Worm (Caenorhabditis elegans) whole organism, young adult: ENCODE data around the gene W03F9.9.

Experiments
- B0336.3 ChIP-seq: fragments of 200-800 bp; sonication (Bioruptor generic); IDR thresholded peaks from 2 replicates; pipeline ENCODE4 v1.3.6; 2022; ENCODE audit warnings: missing genetic modification characterization, missing compliant biosample characterization
- Y56A3A.18 ChIP-seq: fragments of 200-800 bp; sonication (Bioruptor generic); IDR thresholded peaks from 2 replicates; pipeline ENCODE4 v1.3.6; 2022; ENCODE audit warnings: missing genetic modification reagents, missing genetic modification characterization, missing compliant biosample characterization
- attf-3 ChIP-seq: fragments of 200-800 bp; sonication (Bioruptor generic); conservative IDR thresholded peaks from 2 replicates; pipeline ENCODE4 v1.3.6; 2022; ENCODE audit warnings: missing genetic modification reagents, missing genetic modification characterization, missing compliant biosample characterization
- ets-4 ChIP-seq: fragments of 200-800 bp; sonication (Bioruptor generic); optimal IDR thresholded peaks from 2 replicates; lab custom pipeline; 2018; ENCODE audit warnings: mild to moderate bottlenecking, missing genetic modification characterization, missing compliant biosample characterization
- let-607 ChIP-seq, 2 experiments: fragments of 200-800 bp in 1 of 2; sonication (Bioruptor generic) in 1 of 2; sonication (generic microtip) in 1 of 2; optimal IDR thresholded peaks; 2 replicates each; lab custom pipeline; 2016 to 2018; ENCODE audit warnings: mild to moderate bottlenecking in 2 of 2, missing compliant biosample characterization in 2 of 2, missing genetic modification characterization in 2 of 2, moderate library complexity in 2 of 2, missing genotype in 1 of 2
- lin-40 ChIP-seq: sonication (generic microtip); optimal IDR thresholded peaks from 2 replicates; lab custom pipeline; 2016; ENCODE audit warnings: missing genetic modification characterization, mild to moderate bottlenecking, missing compliant biosample characterization, missing genotype, missing genetic modification reagents
- lsy-27 ChIP-seq: sonication (generic microtip); optimal IDR thresholded peaks from 2 replicates; lab custom pipeline; 2017; ENCODE audit warnings: missing genetic modification characterization, mild to moderate bottlenecking, missing compliant biosample characterization, antibody characterized with exemption, missing genotype, borderline replicate concordance; ENCODE audit not compliant: insufficient read depth
- madf-3 ChIP-seq: fragments of 200-800 bp; sonication (Bioruptor generic); IDR thresholded peaks from 2 replicates; pipeline ENCODE4 v1.3.6; 2022; ENCODE audit warnings: missing genetic modification reagents, missing genetic modification characterization, missing compliant biosample characterization
- nhr-179 ChIP-seq: sonication (generic microtip); optimal IDR thresholded peaks from 2 replicates; lab custom pipeline; 2016; ENCODE audit warnings: mild to moderate bottlenecking, missing genetic modification characterization, missing compliant biosample characterization
- pbrm-1 ChIP-seq: fragments of 200-800 bp; sonication (Bioruptor generic); IDR thresholded peaks from 2 replicates; pipeline ENCODE4 v1.3.6; 2022; ENCODE audit warnings: missing genetic modification reagents, missing genetic modification characterization, missing compliant biosample characterization
- unc-130 ChIP-seq: sonication (generic microtip); optimal IDR thresholded peaks from 2 replicates; lab custom pipeline; 2016; ENCODE audit warnings: missing genetic modification reagents, missing genetic modification characterization, missing compliant biosample characterization
- ztf-18 ChIP-seq: sonication (generic microtip); optimal IDR thresholded peaks from 2 replicates; lab custom pipeline; 2016; ENCODE audit warnings: missing genotype, mild to moderate bottlenecking, missing genetic modification characterization, missing compliant biosample characterization

DNA sequence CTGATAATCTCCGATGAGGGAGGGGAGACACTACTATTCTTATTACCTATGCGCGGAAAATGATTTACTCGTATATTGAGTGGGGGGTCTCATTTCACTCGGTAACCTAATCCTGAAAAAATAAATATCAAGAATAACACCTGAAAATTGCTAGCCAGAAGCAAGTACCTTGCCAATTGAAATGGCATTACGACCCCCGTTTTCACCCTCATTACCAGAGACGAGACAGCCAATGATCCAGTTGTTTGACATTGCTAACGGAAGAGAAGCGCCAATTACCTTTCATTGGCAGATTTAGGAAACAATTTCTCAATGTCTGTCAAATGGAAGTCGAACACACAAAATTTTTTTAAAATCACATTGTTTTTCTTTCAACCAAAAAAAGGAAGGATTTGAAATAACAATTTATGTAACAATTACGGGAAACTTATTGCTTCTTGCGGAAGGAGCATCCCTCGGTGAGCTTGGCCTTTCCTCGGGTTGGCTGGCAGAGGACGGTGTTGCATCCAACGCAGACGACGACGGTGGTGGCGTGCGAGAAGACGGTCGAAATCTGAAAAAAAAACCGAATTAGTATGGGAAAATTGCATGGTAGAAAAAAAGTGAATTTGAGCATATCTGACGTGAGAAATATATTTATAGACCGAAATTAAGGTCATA, 35.5 kb upstream of the W03F9.9 start:
- TF ChIP-seq lin-40 (tag; lab: Kevin White, UChicago) = no peak
- TF ChIP-seq pbrm-1 (GFP tag; lab: Robert Waterston, UW) = peak; percentile 70
- TF ChIP-seq ets-4 (GFP tag; lab: Kevin White, UChicago) = no peak
- TF ChIP-seq attf-3 (GFP tag; lab: Robert Waterston, UW) = 0 out of 2 replicates have a peak, but pooled peaks have one; percentile 22
- TF ChIP-seq unc-130 (GFP tag; lab: Kevin White, UChicago) = peak; percentile 28
- no peak for TF ChIP-seq lsy-27
- TF ChIP-seq ztf-18 (tag; lab: Kevin White, UChicago) = no peak
- TF ChIP-seq Y56A3A.18 (GFP tag; lab: Robert Waterston, UW) = peak; percentile 79
- peak; percentile 47; the same call in 1 of the 2 replicates for TF ChIP-seq madf-3
- TF ChIP-seq B0336.3 = peak; percentile 95
- peak in 1 of 2 experiments; percentile 1 for TF ChIP-seq let-607 (tag; optimal IDR thresholded peaks at IDR 0.05; lab: Kevin White, UChicago)
- no peak for TF ChIP-seq nhr-179 (tag; lab: Kevin White, UChicago)
